Fruit fly (Drosophila melanogaster) whole organism, adult: ENCODE results near the gene CG3823.

ENCODE experiments used
- CG11617 ChIP-seq: fragments of 200-800 bp; sonication (Bioruptor generic); optimal IDR thresholded peaks from 2 replicates; lab custom pipeline; 2017; ENCODE audit warnings: mild to moderate bottlenecking, missing biosample characterization, missing genetic modification reagents, missing genetic modification characterization
- CG12768 ChIP-seq: fragments of 200-800 bp; sonication (Bioruptor generic); optimal IDR thresholded peaks from 2 replicates; lab custom pipeline; 2017; ENCODE audit warnings: missing biosample characterization, missing genetic modification characterization, mild to moderate bottlenecking, moderate library complexity, missing genetic modification reagents
- CG14711 ChIP-seq: fragments of 200-800 bp; sonication (Bioruptor generic); optimal IDR thresholded peaks from 2 replicates; lab custom pipeline; 2018; ENCODE audit warnings: missing biosample characterization, mild to moderate bottlenecking, missing genetic modification characterization, moderate library complexity
- CG1620 ChIP-seq: fragments of 200-800 bp; sonication (Bioruptor generic); optimal IDR thresholded peaks from 2 replicates; lab custom pipeline; 2016; ENCODE audit warnings: missing biosample characterization, missing genetic modification characterization
- CG33017 ChIP-seq: fragments of 200-800 bp; sonication (Bioruptor generic); optimal IDR thresholded peaks from 2 replicates; lab custom pipeline; 2018; ENCODE audit warnings: missing biosample characterization, mild to moderate bottlenecking, missing genetic modification characterization, moderate library complexity
- CG5204 ChIP-seq: fragments of 200-800 bp; sonication (Bioruptor generic); optimal IDR thresholded peaks from 2 replicates; lab custom pipeline; 2016; ENCODE audit warnings: missing biosample characterization, missing genetic modification characterization
- CG7045 ChIP-seq: fragments of 200-800 bp; sonication (Bioruptor generic); optimal IDR thresholded peaks from 2 replicates; lab custom pipeline; 2017; ENCODE audit warnings: missing biosample characterization, mild to moderate bottlenecking, missing genetic modification characterization
- CG7101 ChIP-seq: fragments of 200-800 bp; sonication (Bioruptor generic); optimal IDR thresholded peaks from 2 replicates; lab custom pipeline; 2018; ENCODE audit warnings: missing biosample characterization, mild to moderate bottlenecking, missing genetic modification characterization, moderate library complexity
- Clk ChIP-seq: fragments of 200-800 bp; sonication (Bioruptor generic); optimal IDR thresholded peaks from 2 replicates; lab custom pipeline; 2017; ENCODE audit warnings: missing biosample characterization, missing genetic modification characterization
- Crg-1 ChIP-seq: fragments of 200-800 bp; sonication (Bioruptor generic); optimal IDR thresholded peaks from 2 replicates; lab custom pipeline; 2016; ENCODE audit warnings: missing biosample characterization, missing genetic modification characterization
- Hr96 ChIP-seq: fragments of 200-800 bp; sonication (Bioruptor generic); optimal IDR thresholded peaks from 2 replicates; lab custom pipeline; 2016; ENCODE audit warnings: missing biosample characterization, missing genetic modification characterization
- Mnt ChIP-seq: fragments of 200-800 bp; sonication (Bioruptor generic); optimal IDR thresholded peaks from 2 replicates; lab custom pipeline; 2016; ENCODE audit warnings: missing biosample characterization, mild to moderate bottlenecking, missing genetic modification characterization
- bab1 ChIP-seq: fragments of 200-800 bp; sonication (Bioruptor generic); optimal IDR thresholded peaks from 3 replicates; lab custom pipeline; 2019; ENCODE audit warnings: missing biosample characterization, mild to moderate bottlenecking, missing genetic modification characterization, moderate library complexity
- cic ChIP-seq: fragments of 200-800 bp; sonication (Bioruptor generic); optimal IDR thresholded peaks from 2 replicates; lab custom pipeline; 2017; ENCODE audit warnings: missing biosample characterization, mild to moderate bottlenecking, missing genetic modification characterization, moderate library complexity
- cnc ChIP-seq, 2 experiments: fragments of >200 bp; optimal IDR thresholded peaks; 2 replicates each; lab custom pipeline; 2017
- kay ChIP-seq: fragments of 200-800 bp; sonication (Bioruptor generic); peaks from one replicate; lab custom pipeline; 2016; ENCODE audit warnings: missing biosample characterization, missing genetic modification characterization, borderline replicate concordance
- ovo ChIP-seq: fragments of 200-800 bp; sonication (Bioruptor generic); optimal IDR thresholded peaks from 2 replicates; lab custom pipeline; 2016; ENCODE audit warnings: missing biosample characterization, missing genetic modification characterization
- pad ChIP-seq: fragments of 200-800 bp; sonication (Bioruptor generic); optimal IDR thresholded peaks from 3 replicates; lab custom pipeline; 2017; ENCODE audit warnings: missing biosample characterization, missing genetic modification characterization, mild to moderate bottlenecking, moderate library complexity, missing genetic modification reagents
- tj ChIP-seq: fragments of 200-800 bp; sonication (Bioruptor generic); optimal IDR thresholded peaks from 3 replicates; lab custom pipeline; 2017; ENCODE audit warnings: missing biosample characterization, mild to moderate bottlenecking, missing genetic modification characterization, moderate library complexity
- toe ChIP-seq: fragments of 200-800 bp; sonication (Bioruptor generic); optimal IDR thresholded peaks from 2 replicates; lab custom pipeline; 2016; ENCODE audit warnings: missing biosample characterization, missing genetic modification characterization

Gene CG3823

DNA sequence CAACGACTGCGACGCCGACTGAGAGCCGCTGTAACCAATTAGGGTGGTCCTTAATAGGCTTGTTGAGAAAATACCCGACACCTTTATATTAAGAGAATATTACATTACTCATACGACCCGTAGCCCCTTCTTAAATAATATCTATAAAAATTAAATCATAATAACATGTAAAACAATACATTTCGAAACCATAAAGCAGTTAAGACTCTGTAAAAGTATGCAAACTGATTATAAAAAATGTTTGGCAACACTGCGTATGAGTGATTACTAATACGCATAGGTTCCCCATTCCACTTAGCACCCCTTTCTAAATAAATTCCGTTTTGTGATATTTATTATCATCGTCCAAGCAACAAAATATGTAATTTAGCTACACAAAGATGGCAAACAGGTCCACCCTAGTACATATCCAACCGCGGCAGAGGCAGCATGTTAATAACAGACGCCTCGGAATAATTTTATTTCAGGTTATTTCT lies 36.9 kb downstream of the CG3823 start:
- no peak for TF ChIP-seq Mnt (GFP tag; lab: Kevin White, UChicago)
- no peak for TF ChIP-seq kay (GFP tag; lab: Kevin White, UChicago)
- TF ChIP-seq bab1 (GFP tag; lab: Kevin White, UChicago), result peak; percentile 94
- no peak for TF ChIP-seq cnc (optimal IDR thresholded peaks at IDR 0.05; lab: Kevin White, UChicago)
- TF ChIP-seq Hr96 (GFP tag; lab: Kevin White, UChicago), result peak; percentile 52
- no peak for TF ChIP-seq cic (GFP tag; lab: Kevin White, UChicago)
- peak; percentile 88 for TF ChIP-seq CG11617 (GFP tag; lab: Kevin White, UChicago)
- no peak for TF ChIP-seq CG12768
- no peak for TF ChIP-seq ovo (GFP tag; lab: Kevin White, UChicago)
- TF ChIP-seq CG7045, result peak; percentile 49
- TF ChIP-seq CG5204, result peak; percentile 51
- TF ChIP-seq tj (GFP tag; lab: Kevin White, UChicago), result peak; percentile 64
- no peak for TF ChIP-seq toe (GFP tag; lab: Kevin White, UChicago)
- TF ChIP-seq CG7101, result peak; percentile 80
- TF ChIP-seq Clk (GFP tag; lab: Kevin White, UChicago), result no peak
- peak; percentile 60 for TF ChIP-seq Crg-1 (GFP tag; lab: Kevin White, UChicago)
- peak; percentile 77 for TF ChIP-seq pad
- TF ChIP-seq CG14711 (tag; lab: Kevin White, UChicago), result peak; percentile 60
- peak; percentile 46 for TF ChIP-seq CG1620
- peak; percentile 17 for TF ChIP-seq CG33017 (tag; lab: Kevin White, UChicago)

DNA sequence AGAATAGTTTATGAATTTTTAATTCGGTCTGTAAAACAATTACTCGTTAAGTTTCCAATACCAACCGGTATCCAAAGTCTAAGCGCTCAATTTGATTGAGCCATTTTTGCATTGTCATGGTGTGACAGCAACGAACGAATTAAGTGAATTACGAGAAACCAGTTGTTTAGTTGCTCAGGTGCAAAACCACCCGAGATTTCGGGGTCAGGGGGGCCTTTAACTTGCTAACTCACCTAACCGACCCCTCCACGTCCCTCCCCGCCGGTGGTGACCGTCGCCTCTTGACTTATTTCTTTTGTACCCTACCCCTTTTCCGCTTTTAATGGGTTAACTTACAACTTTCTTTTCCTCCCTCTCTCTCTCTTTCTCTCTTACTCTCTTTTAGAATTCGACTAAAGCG lies 37.9 kb downstream of the CG3823 start:
- no peak for TF ChIP-seq Hr96 (GFP tag; lab: Kevin White, UChicago)
- TF ChIP-seq Mnt (GFP tag; lab: Kevin White, UChicago), result no peak
- TF ChIP-seq CG11617 (GFP tag; lab: Kevin White, UChicago), result no peak
- TF ChIP-seq bab1 (GFP tag; lab: Kevin White, UChicago), result no peak
- TF ChIP-seq CG33017 (tag; lab: Kevin White, UChicago), result no peak
- TF ChIP-seq pad, result no peak
- peak; percentile 82 to 83 for TF ChIP-seq cnc (optimal IDR thresholded peaks at IDR 0.05; lab: Kevin White, UChicago)
- TF ChIP-seq cic (GFP tag; lab: Kevin White, UChicago), result peak; percentile 35
- TF ChIP-seq CG12768, result no peak
- TF ChIP-seq tj (GFP tag; lab: Kevin White, UChicago), result peak; percentile 68
- TF ChIP-seq ovo (GFP tag; lab: Kevin White, UChicago), result no peak

DNA sequence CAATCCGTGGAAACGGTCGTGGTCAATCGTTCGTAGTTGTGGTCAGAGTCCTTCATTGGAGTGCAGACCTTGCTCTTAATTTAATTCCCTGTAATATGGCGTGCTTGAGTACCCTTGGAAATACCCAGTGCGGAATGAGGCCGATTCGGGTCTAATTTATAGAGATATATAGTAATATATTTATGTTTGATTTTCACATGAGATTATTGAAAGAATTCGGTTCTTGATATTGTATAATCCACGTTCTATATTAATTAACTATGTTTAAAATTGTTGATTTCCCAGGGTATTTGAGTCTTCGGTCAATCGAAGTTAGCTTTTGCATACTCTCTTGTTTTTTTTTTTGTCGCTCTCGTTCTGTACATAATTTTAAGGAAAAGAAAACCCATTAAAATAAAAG lies 39.5 kb downstream of the CG3823 start:
- TF ChIP-seq CG14711 (tag; lab: Kevin White, UChicago) (no peak), pad (no peak), CG1620 (no peak), Hr96 (GFP tag; lab: Kevin White, UChicago) (no peak), kay (GFP tag; lab: Kevin White, UChicago) (no peak)

DNA sequence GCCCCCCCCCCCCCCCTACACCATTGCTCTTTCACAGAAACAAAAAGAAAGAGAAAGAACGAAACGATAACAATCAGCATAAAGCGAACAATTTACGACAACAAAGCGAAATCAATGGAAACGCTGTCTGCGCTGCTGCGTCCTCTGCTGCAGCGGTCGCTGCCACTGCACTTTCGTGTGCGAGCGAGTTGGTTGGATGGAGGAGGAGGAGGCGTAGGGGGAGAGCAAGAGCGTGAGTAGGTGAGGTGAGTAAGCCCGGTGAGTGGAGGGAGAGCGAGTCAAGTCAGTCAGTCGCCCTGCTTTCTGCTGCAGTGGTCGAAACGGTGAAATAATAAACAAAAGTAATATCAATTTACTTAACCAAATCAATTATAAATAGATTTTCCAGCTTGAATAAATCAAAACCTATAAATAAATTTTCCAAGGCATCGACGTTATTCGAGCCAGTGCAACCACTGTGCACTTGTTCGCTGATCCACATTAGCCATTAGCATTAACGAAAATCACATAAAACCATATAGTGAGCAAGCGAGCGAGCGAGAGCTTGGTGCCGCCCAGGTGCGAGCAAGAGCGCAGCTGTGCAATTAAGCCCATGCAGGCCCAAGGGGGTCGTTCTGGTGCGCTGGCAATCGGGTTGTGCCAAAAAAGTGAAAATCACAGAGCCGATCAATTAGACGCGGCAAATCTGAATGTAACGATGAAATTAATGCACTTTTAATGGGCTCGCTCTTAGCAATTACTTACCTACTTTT lies 40.2 kb downstream of the CG3823 start:
- no peak for TF ChIP-seq cnc (optimal IDR thresholded peaks at IDR 0.05; lab: Kevin White, UChicago)
- peak; percentile 4 for TF ChIP-seq toe (GFP tag; lab: Kevin White, UChicago)
- TF ChIP-seq Mnt (GFP tag; lab: Kevin White, UChicago), result peak; percentile 69
- peak; percentile 86 for TF ChIP-seq CG7101
- peak; percentile 94 for TF ChIP-seq CG11617 (GFP tag; lab: Kevin White, UChicago)
- TF ChIP-seq pad, result peak; percentile 71
- peak; percentile 71 for TF ChIP-seq Hr96 (GFP tag; lab: Kevin White, UChicago)
- TF ChIP-seq kay (GFP tag; lab: Kevin White, UChicago), result peak; percentile 66
- peak; percentile 89 for TF ChIP-seq bab1 (GFP tag; lab: Kevin White, UChicago)
- TF ChIP-seq cic (GFP tag; lab: Kevin White, UChicago), result peak; percentile 35
- peak; percentile 36 for TF ChIP-seq CG33017 (tag; lab: Kevin White, UChicago)
- peak; percentile 82 for TF ChIP-seq ovo (GFP tag; lab: Kevin White, UChicago)
- TF ChIP-seq Clk (GFP tag; lab: Kevin White, UChicago), result no peak
- peak; percentile 61 for TF ChIP-seq CG12768
- TF ChIP-seq CG1620, result peak; percentile 71
- TF ChIP-seq Crg-1 (GFP tag; lab: Kevin White, UChicago), result peak; percentile 86
- peak; percentile 98 for TF ChIP-seq tj (GFP tag; lab: Kevin White, UChicago)
- peak; percentile 69 for TF ChIP-seq CG14711 (tag; lab: Kevin White, UChicago)
- TF ChIP-seq CG7045, result peak; percentile 67
- peak; percentile 51 for TF ChIP-seq CG5204

DNA sequence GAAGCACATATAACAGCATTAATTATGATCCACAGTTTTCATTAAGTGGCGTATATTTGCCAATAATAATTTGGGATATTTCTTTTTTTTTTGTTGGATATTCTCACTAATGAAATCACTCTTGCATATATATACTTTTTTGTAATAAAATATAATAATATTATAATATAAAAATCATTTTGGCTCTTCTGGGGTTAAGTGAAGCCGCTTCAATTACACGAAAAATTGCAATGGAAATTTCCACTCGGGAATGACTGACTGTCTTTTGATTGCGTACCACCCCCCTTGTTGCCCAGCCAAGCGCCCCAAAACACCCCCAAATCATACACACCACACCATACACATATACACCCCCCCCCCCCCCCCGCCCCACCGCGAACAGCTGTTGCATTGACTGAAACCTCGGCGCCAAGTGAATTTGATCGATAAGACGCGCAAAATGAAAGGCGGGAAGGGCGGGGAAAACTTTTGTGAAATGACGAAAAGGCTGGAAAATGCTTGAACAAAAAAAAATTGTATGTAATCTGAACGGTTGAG lies 40.8 kb downstream of the CG3823 start:
- TF ChIP-seq CG14711 (tag; lab: Kevin White, UChicago) (peak; percentile 10), ovo (GFP tag; lab: Kevin White, UChicago) (peak; percentile 20), Clk (GFP tag; lab: Kevin White, UChicago) (no peak), tj (GFP tag; lab: Kevin White, UChicago) (peak; percentile 16), CG7101 (peak; percentile 68), CG11617 (GFP tag; lab: Kevin White, UChicago) (peak; percentile 89), pad (peak; percentile 42), CG33017 (tag; lab: Kevin White, UChicago) (no peak), CG7045 (peak; percentile 17), CG5204 (no peak)

DNA sequence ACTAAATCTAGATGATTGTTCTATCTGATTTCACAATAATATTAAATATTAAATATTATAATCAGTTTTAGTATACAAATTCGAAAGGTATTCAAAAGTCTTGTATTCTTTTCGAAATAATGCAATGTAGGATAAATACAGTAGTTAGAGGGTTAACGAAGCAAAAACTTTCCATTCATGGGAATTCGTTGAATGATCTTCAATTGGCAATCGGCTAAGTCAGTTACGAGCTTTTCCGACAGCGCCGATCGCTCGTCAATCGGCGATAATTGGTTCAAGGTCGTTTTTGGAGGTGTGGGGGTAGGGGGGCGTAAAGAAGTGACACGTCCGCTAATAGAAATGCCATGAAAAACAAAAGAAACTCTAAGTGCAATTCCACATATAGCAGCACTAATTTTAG lies 42.4 kb downstream of the CG3823 start:
- peak; percentile 36 for TF ChIP-seq CG14711 (tag; lab: Kevin White, UChicago)
- no peak for TF ChIP-seq CG7045
- peak; percentile 67 for TF ChIP-seq cic (GFP tag; lab: Kevin White, UChicago)
- TF ChIP-seq bab1 (GFP tag; lab: Kevin White, UChicago), result peak; percentile 12
- no peak for TF ChIP-seq toe (GFP tag; lab: Kevin White, UChicago)
- TF ChIP-seq CG5204, result no peak
- no peak for TF ChIP-seq cnc (optimal IDR thresholded peaks at IDR 0.05; lab: Kevin White, UChicago)
- TF ChIP-seq tj (GFP tag; lab: Kevin White, UChicago), result no peak
- TF ChIP-seq pad, result no peak
- TF ChIP-seq Clk (GFP tag; lab: Kevin White, UChicago), result no peak
